Worm (Caenorhabditis elegans) whole organism, L1 larva: ENCODE data around the gene F09G8.7.

ENCODE experiments used
- ces-1 ChIP-seq: fragments of 150-350 bp; optimal IDR thresholded peaks from 2 replicates; lab custom pipeline; 2014; ENCODE audit warnings: missing biosample characterization, missing genetic modification reagents, missing genetic modification characterization
- dpl-1 ChIP-seq, 3 experiments: fragments of 150-350 bp in 2 of 3; sonication (generic microtip) in 1 of 3; optimal IDR thresholded peaks; 2 replicates each; lab custom pipeline; 2014 to 2017; ENCODE audit warnings: missing biosample characterization in 3 of 3, missing genetic modification characterization in 3 of 3, missing genetic modification reagents in 3 of 3
- fkh-8 ChIP-seq: sonication (generic microtip); optimal IDR thresholded peaks from 2 replicates; lab custom pipeline; 2016; ENCODE audit warnings: mild to moderate bottlenecking, missing genetic modification characterization, missing compliant biosample characterization
- hpl-2 ChIP-seq: fragments of 150-350 bp; optimal IDR thresholded peaks from 2 replicates; lab custom pipeline; 2014; ENCODE audit warnings: missing biosample characterization, missing genetic modification reagents, missing genetic modification characterization
- lin-15B ChIP-seq: fragments of 150-350 bp; sonication (generic microtip); optimal IDR thresholded peaks from 3 replicates; lab custom pipeline; 2014; ENCODE audit warnings: missing biosample characterization, missing genetic modification characterization
- mdl-1 ChIP-seq, 2 experiments: fragments of 150-350 bp; optimal IDR thresholded peaks; 2 replicates each; lab custom pipeline; 2014 to 2017; ENCODE audit warnings: missing biosample characterization in 2 of 2, missing genetic modification characterization in 2 of 2, inconsistent platforms in 1 of 2
- nhr-11 ChIP-seq: fragments of 150-350 bp; optimal IDR thresholded peaks from 2 replicates; lab custom pipeline; 2014; ENCODE audit warnings: missing biosample characterization, missing genetic modification characterization
- nhr-47 ChIP-seq: sonication (generic microtip); optimal IDR thresholded peaks from 2 replicates; lab custom pipeline; 2016; ENCODE audit warnings: mild to moderate bottlenecking, missing genetic modification characterization, moderate library complexity, missing compliant biosample characterization
- unc-130 ChIP-seq: fragments of 150-350 bp; optimal IDR thresholded peaks from 2 replicates; lab custom pipeline; 2017; ENCODE audit warnings: missing biosample characterization, missing genetic modification characterization, inconsistent platforms
- unc-62 ChIP-seq: fragments of 150-350 bp; optimal IDR thresholded peaks from 2 replicates; lab custom pipeline; 2014; ENCODE audit warnings: missing biosample characterization, missing genetic modification reagents, missing genetic modification characterization

ce11 chrIII:8220081-8220480 is 48.1 kb downstream of the F09G8.7 start:
- TF ChIP-seq nhr-11 = no peak
- TF ChIP-seq unc-62 = no peak
- no peak for TF ChIP-seq fkh-8 (tag; lab: Kevin White, UChicago)
- TF ChIP-seq nhr-47 (tag; lab: Kevin White, UChicago) = no peak
- no peak for TF ChIP-seq dpl-1 (GFP tag; optimal IDR thresholded peaks at IDR 0.05; lab: Kevin White, UChicago)
- TF ChIP-seq hpl-2 (GFP tag; lab: Kevin White, UChicago) = no peak
- TF ChIP-seq unc-130 (tag; lab: Kevin White, UChicago) = no peak
- no peak for TF ChIP-seq ces-1 (GFP tag; lab: Kevin White, UChicago)
- TF ChIP-seq mdl-1 (tag; optimal IDR thresholded peaks at IDR 0.05; lab: Kevin White, UChicago) = no peak
- no peak for TF ChIP-seq lin-15B
